Fruit fly (Drosophila melanogaster): ENCODE results near the gene CG11839.

DNA sequence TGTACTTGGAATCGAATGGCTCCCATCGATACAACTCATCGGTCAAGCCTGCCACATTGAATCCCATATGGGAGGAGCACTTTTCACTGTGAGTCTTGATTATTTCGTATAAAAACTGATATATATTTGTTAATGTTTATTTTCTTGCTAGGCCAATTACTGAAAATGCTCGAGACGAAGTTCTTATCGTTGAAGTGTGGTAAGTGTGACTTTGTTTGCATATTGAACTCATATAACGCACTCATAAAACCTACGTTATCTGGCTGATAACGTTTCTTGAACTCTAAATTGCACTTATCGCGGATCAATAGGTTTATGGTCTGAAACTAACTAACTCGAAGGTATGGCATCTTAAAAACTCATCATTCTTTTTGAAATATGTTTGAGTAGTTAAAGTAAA, 9.3 kb upstream of the CG11839 start:
- TF ChIP-seq acj6 (GFP tag; optimal IDR thresholded peaks at IDR 0.05) = no peak
- TF ChIP-seq fd59A (GFP tag; optimal IDR thresholded peaks at IDR 0.05) = no peak
- no peak for TF ChIP-seq Sox102F (GFP tag; optimal IDR thresholded peaks at IDR 0.05)
- no peak for TF ChIP-seq CG7368 (GFP tag; optimal IDR thresholded peaks at IDR 0.05)
- no peak for TF ChIP-seq fd85E (GFP tag; optimal IDR thresholded peaks at IDR 0.05)
- no peak for TF ChIP-seq CG1621 (tag; optimal IDR thresholded peaks at IDR 0.05)
- TF ChIP-seq Hr39 (GFP tag; optimal IDR thresholded peaks at IDR 0.05) = no peak
- no peak for TF ChIP-seq OdsH (GFP tag; optimal IDR thresholded peaks at IDR 0.05)
- no peak for TF ChIP-seq Ets96B (tag; optimal IDR thresholded peaks at IDR 0.05)
- no peak for TF ChIP-seq CG6854 (GFP tag; optimal IDR thresholded peaks at IDR 0.05)
- no peak for TF ChIP-seq CG11902 (GFP tag; optimal IDR thresholded peaks at IDR 0.05)
- TF ChIP-seq CG8319 (GFP tag; optimal IDR thresholded peaks at IDR 0.05) = no peak
- no peak for TF ChIP-seq esn (GFP tag; optimal IDR thresholded peaks at IDR 0.05)
- no peak for TF ChIP-seq dsx (GFP tag; optimal IDR thresholded peaks at IDR 0.05; ENCODE audit: poor library complexity, severe bottlenecking)

Measured in whole organism, prepupa.